Fruit fly (Drosophila melanogaster): Measurements from ENCODE around the gene CG10650.

DNA sequence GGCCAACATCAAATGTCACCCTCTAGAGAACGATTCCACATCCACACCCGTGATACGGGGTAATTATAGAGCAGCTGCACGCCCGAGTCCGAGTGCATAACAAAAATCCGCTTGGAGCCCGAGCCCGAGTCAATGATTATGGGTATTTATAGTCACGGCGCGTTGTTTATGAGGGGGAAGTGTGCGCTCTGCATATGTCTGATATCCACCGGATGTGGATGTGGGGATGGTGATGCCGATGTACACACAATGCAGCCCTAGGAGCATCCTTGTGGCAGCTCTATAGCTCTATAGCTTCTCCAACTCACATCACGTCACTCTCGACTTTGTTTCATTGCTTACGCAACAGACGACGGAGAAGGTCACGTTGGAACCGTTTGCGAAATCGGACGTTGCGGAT, 41.7 kb upstream of the CG10650 start:
- TF ChIP-seq ind (GFP tag; optimal IDR thresholded peaks at IDR 0.05) = no peak
- no peak for TF ChIP-seq dan (GFP tag; IDR thresholded peaks at IDR 0.05)
- no peak for TF ChIP-seq Gug (GFP tag; IDR thresholded peaks at IDR 0.05)
- no peak for TF ChIP-seq ATbp (GFP tag; optimal IDR thresholded peaks at IDR 0.05)
- no peak for TF ChIP-seq CG33213 (GFP tag; optimal IDR thresholded peaks at IDR 0.05)
- no peak for TF ChIP-seq CG5180 (GFP tag; optimal IDR thresholded peaks at IDR 0.05)
- no peak for TF ChIP-seq CG30403 (GFP tag; optimal IDR thresholded peaks at IDR 0.05)
- no peak for TF ChIP-seq D19A (tag; optimal IDR thresholded peaks at IDR 0.05)
- no peak for TF ChIP-seq tup (GFP tag; optimal IDR thresholded peaks at IDR 0.05)
- TF ChIP-seq hb (GFP tag; IDR thresholded peaks at IDR 0.05; ENCODE audit: partially characterized antibody) = no peak
- TF ChIP-seq crol (GFP tag; IDR thresholded peaks at IDR 0.05) = no peak
- no peak for TF ChIP-seq CTCF (GFP tag; optimal IDR thresholded peaks at IDR 0.05)
- no peak for TF ChIP-seq CG12942 (GFP tag; optimal IDR thresholded peaks at IDR 0.05)
- no peak for TF ChIP-seq Meics (GFP tag; optimal IDR thresholded peaks at IDR 0.05)

Data from whole organism, embryonic.